Worm (Caenorhabditis elegans) whole organism, mixed stage, embryonic: ENCODE data around the gene ZK622.1.

Experiments
- ceh-43 ChIP-seq: fragments of 200-800 bp; sonication (Bioruptor generic); optimal IDR thresholded peaks from 2 replicates; lab custom pipeline; 2018; ENCODE audit warnings: mild to moderate bottlenecking, missing genetic modification characterization, moderate library complexity, missing compliant biosample characterization
- ces-1 ChIP-seq: fragments of 150-350 bp; optimal IDR thresholded peaks from 2 replicates; lab custom pipeline; 2014; ENCODE audit warnings: missing biosample characterization, missing genetic modification reagents, missing genetic modification characterization
- elt-1 ChIP-seq: sonication (generic microtip); optimal IDR thresholded peaks from 2 replicates; lab custom pipeline; 2017; ENCODE audit warnings: missing genetic modification characterization, mild to moderate bottlenecking, missing compliant biosample characterization, antibody characterized with exemption, moderate library complexity, borderline replicate concordance; ENCODE audit not compliant: insufficient read depth
- lsy-2 ChIP-seq: fragments of 150-350 bp; optimal IDR thresholded peaks from 2 replicates; lab custom pipeline; 2014; ENCODE audit warnings: missing biosample characterization, missing genetic modification characterization
- nhr-237 ChIP-seq: fragments of 150-350 bp; optimal IDR thresholded peaks from 2 replicates; lab custom pipeline; 2014; ENCODE audit warnings: missing biosample characterization, missing genetic modification characterization
- nhr-28 ChIP-seq: fragments of 150-350 bp; optimal IDR thresholded peaks from 2 replicates; lab custom pipeline; 2014; ENCODE audit warnings: missing biosample characterization, missing genetic modification characterization
- nhr-76 ChIP-seq: sonication (generic microtip); optimal IDR thresholded peaks from 2 replicates; lab custom pipeline; 2017; ENCODE audit warnings: missing biosample characterization, missing genetic modification characterization
- sem-2 ChIP-seq: fragments of 200-800 bp; sonication (Bioruptor generic); optimal IDR thresholded peaks from 2 replicates; lab custom pipeline; 2018; ENCODE audit warnings: mild to moderate bottlenecking, missing genetic modification characterization, missing compliant biosample characterization
- snpc-4 ChIP-seq: fragments of 150-350 bp; optimal IDR thresholded peaks from 2 replicates; lab custom pipeline; 2014; ENCODE audit warnings: missing biosample characterization, missing genetic modification characterization
- unc-39 ChIP-seq: fragments of 150-350 bp; optimal IDR thresholded peaks from 2 replicates; lab custom pipeline; 2014; ENCODE audit warnings: missing biosample characterization, missing genetic modification characterization
- unc-62 ChIP-seq: fragments of 150-350 bp; optimal IDR thresholded peaks from 2 replicates; lab custom pipeline; 2014; ENCODE audit warnings: missing biosample characterization, missing genetic modification reagents, missing genetic modification characterization
- ztf-11 ChIP-seq: fragments of 150-350 bp; optimal IDR thresholded peaks from 2 replicates; lab custom pipeline; 2014; ENCODE audit warnings: missing biosample characterization, missing genetic modification characterization

- TF ChIP-seq nhr-237 (tag; lab: Kevin White, UChicago) (no peak), ztf-11 (tag; lab: Kevin White, UChicago) (no peak), unc-62 (GFP tag; lab: Kevin White, UChicago) (no peak), elt-1 (tag; lab: Kevin White, UChicago) (no peak), unc-39 (tag; lab: Kevin White, UChicago) (no peak), sem-2 (no peak), snpc-4 (no peak), ces-1 (GFP tag; lab: Kevin White, UChicago) (no peak), nhr-76 (tag; lab: Kevin White, UChicago) (no peak), nhr-28 (no peak), ceh-43 (GFP tag; lab: Kevin White, UChicago) (no peak), lsy-2 (tag; lab: Kevin White, UChicago) (no peak)
Observed at ce11 chrII:5334628-5335027, 41.0 kb downstream of the ZK622.1 start.
